Fruit fly (Drosophila melanogaster) S2 (cell line): ENCODE data around the gene dnt.

Experiments used
- CG8478 ChIP-seq: fragments of >200 bp; optimal IDR thresholded peaks from 2 replicates; lab custom pipeline; 2018
- CTCF ChIP-seq, 2 experiments: fragments of >200 bp; optimal IDR thresholded peaks; 2 replicates each; lab custom pipeline; 2018

dm6 chr2L:19296765-19297164 lies 66.3 kb downstream of the dnt start:
- TF ChIP-seq CTCF (optimal IDR thresholded peaks at IDR 0.05; lab: Kevin White, UChicago) = no peak
- TF ChIP-seq CG8478 (lab: Kevin White, UChicago) = no peak
